Worm (Caenorhabditis elegans) whole organism, mixed stage, embryonic: ENCODE measurements around the gene T02C1.2.

Experiments used
- M03D4.4 ChIP-seq: sonication (generic microtip); optimal IDR thresholded peaks from 2 replicates; lab custom pipeline; 2017; ENCODE audit warnings: mild to moderate bottlenecking, missing genetic modification characterization, missing compliant biosample characterization
- bed-3 ChIP-seq: fragments of 200-800 bp; sonication (Bioruptor generic); optimal IDR thresholded peaks from 3 replicates; lab custom pipeline; 2018; ENCODE audit warnings: mild to moderate bottlenecking, missing genetic modification characterization, moderate library complexity, missing compliant biosample characterization
- blmp-1 ChIP-seq: fragments of 150-350 bp; optimal IDR thresholded peaks from 2 replicates; lab custom pipeline; 2014; ENCODE audit warnings: missing biosample characterization, missing genetic modification characterization
- ceh-39 ChIP-seq: fragments of 150-350 bp; optimal IDR thresholded peaks from 2 replicates; lab custom pipeline; 2014; ENCODE audit warnings: missing biosample characterization, missing genetic modification characterization
- ceh-43 ChIP-seq: fragments of 200-800 bp; sonication (Bioruptor generic); optimal IDR thresholded peaks from 2 replicates; lab custom pipeline; 2018; ENCODE audit warnings: mild to moderate bottlenecking, missing genetic modification characterization, moderate library complexity, missing compliant biosample characterization
- ceh-83 ChIP-seq: fragments of 200-800 bp; sonication (Bioruptor generic); optimal IDR thresholded peaks from 2 replicates; lab custom pipeline; 2018; ENCODE audit warnings: mild to moderate bottlenecking, missing genetic modification characterization, missing compliant biosample characterization
- ces-1 ChIP-seq: fragments of 150-350 bp; optimal IDR thresholded peaks from 2 replicates; lab custom pipeline; 2014; ENCODE audit warnings: missing biosample characterization, missing genetic modification reagents, missing genetic modification characterization
- cnd-1 ChIP-seq: fragments of 200-800 bp; sonication (Bioruptor generic); optimal IDR thresholded peaks from 2 replicates; lab custom pipeline; 2018; ENCODE audit warnings: mild to moderate bottlenecking, missing genetic modification characterization, missing compliant biosample characterization
- drap-1 ChIP-seq: fragments of 200-800 bp; sonication (Bioruptor generic); optimal IDR thresholded peaks from 3 replicates; lab custom pipeline; 2018; ENCODE audit warnings: mild to moderate bottlenecking, missing genetic modification characterization, missing compliant biosample characterization
- elt-1 ChIP-seq: sonication (generic microtip); optimal IDR thresholded peaks from 2 replicates; lab custom pipeline; 2017; ENCODE audit warnings: missing genetic modification characterization, mild to moderate bottlenecking, missing compliant biosample characterization, antibody characterized with exemption, moderate library complexity, borderline replicate concordance; ENCODE audit not compliant: insufficient read depth
- elt-3 ChIP-seq: fragments of 150-350 bp; optimal IDR thresholded peaks from 2 replicates; lab custom pipeline; 2014; ENCODE audit warnings: missing biosample characterization, missing genetic modification characterization
- ham-2 ChIP-seq: fragments of 200-800 bp; sonication (Bioruptor generic); optimal IDR thresholded peaks from 2 replicates; lab custom pipeline; 2018; ENCODE audit warnings: mild to moderate bottlenecking, missing genetic modification characterization, missing compliant biosample characterization
- hlh-1 ChIP-seq: fragments of 150-350 bp; optimal IDR thresholded peaks from 2 replicates; lab custom pipeline; 2014; ENCODE audit warnings: missing biosample characterization, missing genetic modification reagents, missing genetic modification characterization
- lin-13 ChIP-seq: fragments of 150-350 bp; optimal IDR thresholded peaks from 2 replicates; lab custom pipeline; 2014; ENCODE audit warnings: missing biosample characterization, missing genetic modification characterization
- lin-32 ChIP-seq: fragments of 200-800 bp; sonication (Bioruptor generic); optimal IDR thresholded peaks from 2 replicates; lab custom pipeline; 2018; ENCODE audit warnings: mild to moderate bottlenecking, missing genetic modification characterization, missing compliant biosample characterization
- lsy-2 ChIP-seq: fragments of 150-350 bp; optimal IDR thresholded peaks from 2 replicates; lab custom pipeline; 2014; ENCODE audit warnings: missing biosample characterization, missing genetic modification characterization
- mab-5 ChIP-seq: fragments of 150-350 bp; optimal IDR thresholded peaks from 2 replicates; lab custom pipeline; 2014; ENCODE audit warnings: missing biosample characterization, missing genetic modification characterization
- mls-2 ChIP-seq: sonication (generic microtip); optimal IDR thresholded peaks from 2 replicates; lab custom pipeline; 2016; ENCODE audit warnings: mild to moderate bottlenecking, missing genetic modification characterization, moderate library complexity, missing compliant biosample characterization
- nhr-12 ChIP-seq: fragments of 150-350 bp; optimal IDR thresholded peaks from 2 replicates; lab custom pipeline; 2014; ENCODE audit warnings: missing biosample characterization, missing genetic modification characterization
- nhr-237 ChIP-seq: fragments of 150-350 bp; optimal IDR thresholded peaks from 2 replicates; lab custom pipeline; 2014; ENCODE audit warnings: missing biosample characterization, missing genetic modification characterization
- nhr-28 ChIP-seq: fragments of 150-350 bp; optimal IDR thresholded peaks from 2 replicates; lab custom pipeline; 2014; ENCODE audit warnings: missing biosample characterization, missing genetic modification characterization
- nhr-76 ChIP-seq: sonication (generic microtip); optimal IDR thresholded peaks from 2 replicates; lab custom pipeline; 2017; ENCODE audit warnings: missing biosample characterization, missing genetic modification characterization
- pha-4 ChIP-seq: fragments of 150-350 bp; optimal IDR thresholded peaks from 2 replicates; lab custom pipeline; 2018; ENCODE audit warnings: missing biosample characterization, missing genetic modification reagents, missing genetic modification characterization
- sem-2 ChIP-seq: fragments of 200-800 bp; sonication (Bioruptor generic); optimal IDR thresholded peaks from 2 replicates; lab custom pipeline; 2018; ENCODE audit warnings: mild to moderate bottlenecking, missing genetic modification characterization, missing compliant biosample characterization
- snpc-4 ChIP-seq: fragments of 150-350 bp; optimal IDR thresholded peaks from 2 replicates; lab custom pipeline; 2014; ENCODE audit warnings: missing biosample characterization, missing genetic modification characterization
- sptf-1 ChIP-seq: sonication (generic microtip); optimal IDR thresholded peaks from 2 replicates; lab custom pipeline; 2017; ENCODE audit warnings: mild to moderate bottlenecking, missing genetic modification characterization, moderate library complexity, missing compliant biosample characterization
- tbx-8 ChIP-seq: fragments of 200-800 bp; sonication (Bioruptor generic); optimal IDR thresholded peaks from 2 replicates; lab custom pipeline; 2018; ENCODE audit warnings: mild to moderate bottlenecking, missing genetic modification characterization, moderate library complexity, missing compliant biosample characterization
- unc-120 ChIP-seq: sonication (generic microtip); optimal IDR thresholded peaks from 2 replicates; lab custom pipeline; 2017; ENCODE audit warnings: missing genetic modification characterization, missing compliant biosample characterization; ENCODE audit not compliant: poor library complexity, severe bottlenecking
- unc-39 ChIP-seq: fragments of 150-350 bp; optimal IDR thresholded peaks from 2 replicates; lab custom pipeline; 2014; ENCODE audit warnings: missing biosample characterization, missing genetic modification characterization
- unc-62 ChIP-seq: fragments of 150-350 bp; optimal IDR thresholded peaks from 2 replicates; lab custom pipeline; 2014; ENCODE audit warnings: missing biosample characterization, missing genetic modification reagents, missing genetic modification characterization
- zip-8 ChIP-seq: fragments of 150-350 bp; optimal IDR thresholded peaks from 2 replicates; lab custom pipeline; 2014; ENCODE audit warnings: missing biosample characterization, missing genetic modification characterization
- ztf-11 ChIP-seq: fragments of 150-350 bp; optimal IDR thresholded peaks from 2 replicates; lab custom pipeline; 2014; ENCODE audit warnings: missing biosample characterization, missing genetic modification characterization

Gene T02C1.2

DNA sequence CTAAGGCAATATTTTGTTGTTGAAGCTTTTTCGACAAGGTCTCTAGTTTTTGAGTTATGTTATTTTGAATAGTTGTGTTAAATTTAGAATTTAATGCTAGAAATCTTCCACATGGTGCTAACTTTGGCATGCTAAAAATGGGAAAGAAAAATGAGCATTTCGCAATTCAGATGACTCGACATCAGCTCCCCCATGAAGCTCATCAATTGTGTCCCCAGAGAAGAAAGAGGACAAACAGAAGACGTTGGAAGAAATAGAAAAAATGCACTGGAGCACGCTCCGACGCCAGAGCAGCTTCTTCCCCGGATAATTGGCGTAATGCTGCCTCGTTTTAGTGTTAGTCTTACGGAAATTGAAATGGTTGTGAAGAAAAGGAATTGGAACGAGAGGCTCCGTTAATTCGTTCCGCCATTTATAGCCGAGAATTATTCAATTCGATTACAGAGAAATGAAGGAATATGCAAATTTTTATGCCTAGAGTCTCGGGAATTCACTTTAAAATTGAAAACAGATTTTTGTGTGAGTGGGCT is 20.6 kb downstream of the T02C1.2 start:
- TF ChIP-seq sptf-1: no peak
- TF ChIP-seq lin-13 (tag; lab: Kevin White, UChicago): no peak
- no peak for TF ChIP-seq nhr-76
- no peak for TF ChIP-seq mls-2 (tag; lab: Kevin White, UChicago)
- TF ChIP-seq ces-1 (GFP tag; lab: Kevin White, UChicago): peak; percentile 81
- TF ChIP-seq unc-39 (tag; lab: Kevin White, UChicago): no peak
- no peak for TF ChIP-seq zip-8 (tag; lab: Kevin White, UChicago)

DNA sequence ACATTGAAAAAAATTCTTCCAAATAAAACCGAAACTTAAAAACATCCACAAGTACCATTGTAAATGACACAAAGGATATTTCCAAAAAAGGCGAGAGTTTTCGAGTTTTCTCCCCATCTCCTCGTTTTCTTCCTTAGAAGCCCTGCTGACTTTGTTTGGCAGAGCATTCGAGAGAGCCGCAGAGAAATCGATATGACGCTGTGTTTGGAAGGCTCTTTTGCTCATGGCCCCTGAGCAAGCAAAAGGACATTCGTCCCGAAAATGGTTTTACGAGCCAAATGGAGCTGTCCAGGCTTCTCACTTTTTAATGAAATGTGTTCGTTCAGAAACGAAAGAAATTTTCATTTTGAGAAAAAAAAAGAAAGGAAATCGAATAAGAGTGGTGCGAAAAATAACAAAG is 21.3 kb downstream of the T02C1.2 start:
- no peak for TF ChIP-seq cnd-1 (tag; lab: Kevin White, UChicago)
- TF ChIP-seq ceh-39: no peak
- TF ChIP-seq ces-1 (GFP tag; lab: Kevin White, UChicago): peak; percentile 42
- TF ChIP-seq sptf-1: no peak
- TF ChIP-seq ztf-11: no peak
- TF ChIP-seq bed-3: no peak

DNA sequence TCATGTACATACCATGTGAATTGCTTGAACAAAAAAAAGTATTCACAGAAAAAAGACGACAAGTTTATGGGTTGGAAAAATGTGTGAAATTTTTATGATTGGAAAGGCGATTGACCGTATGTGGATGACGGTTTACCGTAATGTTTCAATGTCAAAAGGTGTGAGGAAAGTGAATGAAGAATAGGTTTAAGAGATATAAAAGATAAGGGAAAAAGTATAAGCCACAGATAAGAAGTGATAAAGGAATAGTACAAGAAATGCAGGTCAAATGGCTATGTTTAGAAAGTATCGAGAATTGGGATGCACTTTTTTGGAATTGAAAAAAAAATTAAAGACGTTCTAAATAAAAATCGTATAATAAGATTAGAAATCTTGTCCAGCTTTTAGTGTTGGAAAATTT is 27.0 kb downstream of the T02C1.2 start:
- TF ChIP-seq pha-4 (tag; lab: Kevin White, UChicago) (no peak), elt-3 (no peak), ceh-43 (GFP tag; lab: Kevin White, UChicago) (no peak), lsy-2 (tag; lab: Kevin White, UChicago) (no peak), unc-39 (tag; lab: Kevin White, UChicago) (no peak), nhr-28 (no peak), ces-1 (GFP tag; lab: Kevin White, UChicago) (no peak), drap-1 (no peak), M03D4.4 (tag; lab: Kevin White, UChicago) (no peak), ceh-83 (no peak), blmp-1 (tag; lab: Kevin White, UChicago) (no peak), nhr-237 (tag; lab: Kevin White, UChicago) (no peak), sem-2 (GFP tag; lab: Kevin White, UChicago) (no peak), unc-120 (tag; lab: Kevin White, UChicago) (no peak), tbx-8 (GFP tag; lab: Kevin White, UChicago) (no peak), sptf-1 (no peak), cnd-1 (tag; lab: Kevin White, UChicago) (no peak), mab-5 (tag; lab: Kevin White, UChicago) (no peak), snpc-4 (tag; lab: Kevin White, UChicago) (no peak)

DNA sequence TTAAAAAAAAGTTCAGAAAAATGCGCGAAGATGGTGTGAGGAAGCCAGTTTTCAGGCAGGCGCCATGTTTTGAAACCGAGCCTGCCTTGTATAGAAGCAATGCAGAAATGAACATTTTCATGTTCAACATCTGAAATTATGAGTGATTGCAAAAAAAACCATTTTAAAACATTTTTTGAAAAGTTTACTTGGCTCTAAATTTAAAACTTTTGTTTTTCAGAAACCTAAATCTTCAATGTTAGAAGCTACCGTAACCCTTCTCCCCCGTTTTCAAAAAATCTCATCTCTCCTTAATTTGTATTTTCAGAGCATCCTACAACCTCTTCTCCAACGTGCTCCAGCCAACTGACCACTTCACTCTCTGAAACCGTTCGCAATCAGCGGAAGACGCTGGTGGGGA is 30.7 kb downstream of the T02C1.2 start, which contains the start of gene fozi-1:
Gene fozi-1 (plus strand): TSS at position 301 of the 400 bp plus-strand sequence.
- TF ChIP-seq unc-39 (tag; lab: Kevin White, UChicago) (no peak), hlh-1 (tag; lab: Kevin White, UChicago) (no peak), lin-13 (tag; lab: Kevin White, UChicago) (no peak), nhr-12 (no peak), sptf-1 (no peak), pha-4 (tag; lab: Kevin White, UChicago) (no peak), ceh-39 (no peak), elt-1 (no peak), ceh-83 (no peak), zip-8 (tag; lab: Kevin White, UChicago) (no peak), unc-62 (GFP tag; lab: Kevin White, UChicago) (no peak), sem-2 (GFP tag; lab: Kevin White, UChicago) (no peak), drap-1 (no peak), ceh-43 (GFP tag; lab: Kevin White, UChicago) (no peak), ces-1 (GFP tag; lab: Kevin White, UChicago) (no peak), nhr-76 (no peak), mls-2 (tag; lab: Kevin White, UChicago) (no peak)

DNA sequence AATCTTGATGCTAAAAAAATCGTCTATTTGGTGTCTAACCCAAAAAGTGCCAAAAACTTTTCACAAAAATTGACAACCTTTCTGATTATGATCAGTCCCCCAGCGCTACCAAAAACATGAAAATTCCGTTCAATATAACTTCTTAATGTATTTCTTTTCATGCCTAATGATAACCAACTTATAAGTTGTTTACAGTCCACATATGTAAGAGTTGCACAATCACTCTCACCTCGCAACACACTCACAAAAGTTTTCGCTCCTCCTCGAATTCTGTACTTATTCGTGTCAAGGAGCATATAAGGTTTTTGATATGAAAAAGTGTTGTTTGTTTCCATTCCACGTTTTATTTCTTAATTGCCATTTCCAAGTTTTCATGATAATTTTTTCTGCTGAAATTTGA is 37.7 kb downstream of the T02C1.2 start:
- TF ChIP-seq nhr-12: no peak
- TF ChIP-seq cnd-1 (tag; lab: Kevin White, UChicago): no peak
- no peak for TF ChIP-seq ham-2
- no peak for TF ChIP-seq snpc-4 (tag; lab: Kevin White, UChicago)
- no peak for TF ChIP-seq bed-3
- no peak for TF ChIP-seq blmp-1 (tag; lab: Kevin White, UChicago)
- no peak for TF ChIP-seq ceh-39
- TF ChIP-seq lin-32 (GFP tag; lab: Kevin White, UChicago): no peak
- TF ChIP-seq ces-1 (GFP tag; lab: Kevin White, UChicago): no peak
- TF ChIP-seq elt-3: no peak
- no peak for TF ChIP-seq zip-8 (tag; lab: Kevin White, UChicago)
- TF ChIP-seq ceh-83: no peak
- TF ChIP-seq mab-5 (tag; lab: Kevin White, UChicago): no peak
